Fruit fly (Drosophila melanogaster) Kc167 (cell line): Measurements from ENCODE around the gene CG6769.

ENCODE experiments used
- Sin3A ChIP-seq: fragments of >200 bp; optimal IDR thresholded peaks from 2 replicates; lab custom pipeline; 2018; ENCODE audit warnings: missing external identifiers
- psq ChIP-seq: fragments of >200 bp; optimal IDR thresholded peaks from 2 replicates; lab custom pipeline; 2017; ENCODE audit warnings: missing external identifiers

DNA sequence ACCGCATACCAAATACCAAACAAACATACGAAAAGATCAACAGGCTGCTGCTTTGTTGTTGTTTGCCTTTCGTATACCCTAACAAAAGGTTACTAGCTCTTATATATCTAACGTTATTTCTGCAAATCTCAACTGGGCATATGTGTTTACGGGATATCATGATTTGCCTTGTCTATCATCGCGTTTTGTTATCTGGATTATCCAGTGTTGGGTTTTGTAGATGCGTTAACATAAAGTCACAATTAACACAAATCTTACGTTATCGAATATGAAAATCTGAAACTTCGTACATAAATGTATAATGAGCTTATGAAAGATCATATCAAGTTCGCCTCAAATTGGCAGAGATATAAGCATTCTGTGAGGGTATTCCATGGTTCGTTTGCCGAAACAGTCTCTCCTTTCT is 30.6 kb upstream of the CG6769 start:
- TF ChIP-seq psq (lab: Kevin White, UChicago) (no peak), Sin3A (lab: Kevin White, UChicago) (no peak)
